Fruit fly (Drosophila melanogaster): Measurements from ENCODE around the gene Exo84.

Exo84 gene

dm6 chr3R:26052150-26052908, at the start of gene Exo84, which contains the start of gene Vps2 (continued):
- TF ChIP-seq CG8359 (GFP tag; optimal IDR thresholded peaks at IDR 0.05; ENCODE audit: borderline replicate concordance) = no peak
- TF ChIP-seq pzg (GFP tag; optimal IDR thresholded peaks at IDR 0.05) = peak; percentile 38
- TF ChIP-seq Awh (GFP tag; IDR thresholded peaks at IDR 0.05) = no peak
- TF ChIP-seq Bdp1 (GFP tag; optimal IDR thresholded peaks at IDR 0.05) = no peak
- peak; percentile 38; the same call in 2 of the 3 replicates for TF ChIP-seq Aef1 (GFP tag; IDR thresholded peaks at IDR 0.05)
- peak; percentile 42; the same call in 1 of the 2 replicates for TF ChIP-seq CG7372 (GFP tag; IDR thresholded peaks at IDR 0.05)
- TF ChIP-seq lbe (GFP tag; optimal IDR thresholded peaks at IDR 0.05) = no peak
- TF ChIP-seq Atf3 (GFP tag; optimal IDR thresholded peaks at IDR 0.05) = no peak
- TF ChIP-seq CG12071 (GFP tag; optimal IDR thresholded peaks at IDR 0.05) = no peak
- TF ChIP-seq CG17612 (GFP tag; IDR thresholded peaks at IDR 0.05) = no peak
- no peak for TF ChIP-seq CG13123 (GFP tag; optimal IDR thresholded peaks at IDR 0.05)
- peak in 1 of 2 experiments; percentile 77 for TF ChIP-seq tll (GFP tag; optimal IDR thresholded peaks at IDR 0.05)
- no peak for TF ChIP-seq CG33213 (GFP tag; optimal IDR thresholded peaks at IDR 0.05)
- no peak for TF ChIP-seq Adf1 (GFP tag; IDR thresholded peaks at IDR 0.05)
- no peak for TF ChIP-seq Elba2 (GFP tag; optimal IDR thresholded peaks at IDR 0.05)
- peak; percentile 22 for TF ChIP-seq pum (GFP tag; optimal IDR thresholded peaks at IDR 0.05)
- peak; percentile 59 for TF ChIP-seq CG1602 (GFP tag; optimal IDR thresholded peaks at IDR 0.05)
- TF ChIP-seq bsh (GFP tag; optimal IDR thresholded peaks at IDR 0.05) = peak in 1 of 2 experiments; percentile 17
- no peak for TF ChIP-seq CHES-1-like (GFP tag; optimal IDR thresholded peaks at IDR 0.05)
- peak; percentile 77 for TF ChIP-seq nmo (GFP tag; optimal IDR thresholded peaks at IDR 0.05)
- TF ChIP-seq trh (GFP tag; optimal IDR thresholded peaks at IDR 0.05) = no peak
- TF ChIP-seq CG17568 (GFP tag; optimal IDR thresholded peaks at IDR 0.05) = no peak
- TF ChIP-seq BEAF-32 (GFP tag; optimal IDR thresholded peaks at IDR 0.05) = peak; percentile 17
- TF ChIP-seq Ssrp (tag; optimal IDR thresholded peaks at IDR 0.05) = peak; percentile 44
- no peak for TF ChIP-seq eve (GFP tag; optimal IDR thresholded peaks at IDR 0.05)
- TF ChIP-seq az2 (GFP tag; optimal IDR thresholded peaks at IDR 0.05) = peak; percentile 41
- TF ChIP-seq prd (optimal IDR thresholded peaks at IDR 0.05) = no peak
- TF ChIP-seq prd (GFP tag; IDR thresholded peaks at IDR 0.05) = peak; percentile 68; the same call in 1 of the 3 replicates
- TF ChIP-seq CG34422 (GFP tag; IDR thresholded peaks at IDR 0.05) = peak; percentile 66
- TF ChIP-seq jigr1 (GFP tag; IDR thresholded peaks at IDR 0.05) = no peak
- peak; percentile 46 for TF ChIP-seq mam (GFP tag; optimal IDR thresholded peaks at IDR 0.05)
- TF ChIP-seq CG8089 (GFP tag; optimal IDR thresholded peaks at IDR 0.05) = no peak
- TF ChIP-seq CG16815 (GFP tag; optimal IDR thresholded peaks at IDR 0.05) = peak; percentile 66
- TF ChIP-seq chinmo (GFP tag; IDR thresholded peaks at IDR 0.05; ENCODE audit: partially characterized antibody) = peak; percentile 66; the same call in 1 of the 4 replicates
- TF ChIP-seq MESR4 (GFP tag; optimal IDR thresholded peaks at IDR 0.05) = no peak
- no peak for TF ChIP-seq CG3407 (GFP tag; optimal IDR thresholded peaks at IDR 0.05)
- TF ChIP-seq ci (GFP tag; IDR thresholded peaks at IDR 0.05) = no peak
- TF ChIP-seq sisA (GFP tag; IDR thresholded peaks at IDR 0.05) = peak; percentile 46; the same call in 1 of the 2 replicates
- no peak for TF ChIP-seq Drgx (GFP tag; IDR thresholded peaks at IDR 0.05)
- no peak for TF ChIP-seq z (GFP tag; IDR thresholded peaks at IDR 0.05)
- no peak for TF ChIP-seq cad (GFP tag; optimal IDR thresholded peaks at IDR 0.05)
- TF ChIP-seq CG9437 (GFP tag; optimal IDR thresholded peaks at IDR 0.05) = peak; percentile 55
- TF ChIP-seq yki (optimal IDR thresholded peaks at IDR 0.05) = peak; percentile 91
- peak; percentile 66 for TF ChIP-seq phol (tag; optimal IDR thresholded peaks at IDR 0.05)
- TF ChIP-seq zen (tag; optimal IDR thresholded peaks at IDR 0.05) = peak; percentile 35
- TF ChIP-seq CG14710 (tag; optimal IDR thresholded peaks at IDR 0.05) = peak; percentile 68
- TF ChIP-seq en (GFP tag; optimal IDR thresholded peaks at IDR 0.05) = no peak
- no peak for TF ChIP-seq mld (GFP tag; IDR thresholded peaks at IDR 0.05; ENCODE audit: partially characterized antibody)
- peak; percentile 22; the same call in 1 of the 2 replicates for TF ChIP-seq Oaz (GFP tag; IDR thresholded peaks at IDR 0.05)
- TF ChIP-seq schlank (tag; optimal IDR thresholded peaks at IDR 0.05) = no peak

All from whole organism, embryonic.